Worm (Caenorhabditis elegans): Measurements from ENCODE around the gene spp-27.
A peak's percentile ranks its signal among the peaks of the same experiment; 100 is the strongest.

Gene spp-27

DNA sequence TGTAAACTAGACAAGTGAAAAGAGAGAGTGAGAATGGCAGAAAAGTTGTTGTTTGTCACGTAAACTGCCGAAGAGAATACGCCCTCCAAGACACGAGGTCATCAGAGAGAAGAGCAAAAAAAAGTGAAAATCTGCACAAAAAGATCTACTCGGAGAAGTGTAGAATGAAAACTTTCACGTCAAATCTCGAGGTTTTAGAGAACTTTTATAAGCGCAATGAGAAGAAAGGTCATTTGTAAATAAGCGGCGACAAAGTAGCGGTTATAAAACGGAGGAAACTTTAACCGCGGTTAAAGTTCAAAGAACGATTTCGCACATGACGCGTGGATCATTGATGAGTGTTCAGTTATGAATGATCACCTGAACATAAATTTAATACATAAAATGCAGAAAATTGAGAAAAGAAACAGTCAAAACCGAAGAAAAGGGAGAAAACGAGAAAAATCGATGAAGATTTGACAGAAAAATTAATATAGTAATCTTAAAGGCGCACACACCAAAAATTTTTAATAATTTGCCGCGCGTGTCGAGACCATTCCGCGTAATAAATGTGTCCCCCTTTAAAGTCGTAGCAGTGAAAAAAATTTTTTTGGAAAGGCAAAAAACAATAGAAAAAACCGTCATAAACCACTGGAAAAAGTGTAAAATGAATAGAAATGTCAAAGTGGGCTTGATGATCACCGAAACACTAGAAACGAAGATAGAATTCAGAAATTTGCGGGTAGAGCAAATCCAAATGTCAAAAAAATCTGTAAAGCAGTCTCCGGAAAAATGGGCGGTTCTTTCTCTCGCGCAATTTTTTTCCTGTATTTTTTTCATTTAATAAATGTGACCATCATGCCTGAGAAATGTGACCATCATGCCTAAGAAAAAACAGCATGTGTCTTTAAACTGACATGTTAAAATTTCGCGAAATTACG, 39.4 kb downstream of the spp-27 start (continued):
- no peak for TF ChIP-seq grh-1 (GFP tag; IDR thresholded peaks at IDR 0.05)
- no peak for TF ChIP-seq unc-86 (tag; optimal IDR thresholded peaks at IDR 0.05)
- TF ChIP-seq hpl-2 (GFP tag; optimal IDR thresholded peaks at IDR 0.05), result no peak
- peak in 1 of 2 experiments; percentile 80 for TF ChIP-seq mdl-1 (tag; optimal IDR thresholded peaks at IDR 0.05)
- no peak for TF ChIP-seq lin-15B (tag; optimal IDR thresholded peaks at IDR 0.05)
- TF ChIP-seq rnt-1 (tag; optimal IDR thresholded peaks at IDR 0.05), result peak; percentile 52
- TF ChIP-seq hlh-4 (tag; optimal IDR thresholded peaks at IDR 0.05), result no peak
- TF ChIP-seq pqm-1 (tag; optimal IDR thresholded peaks at IDR 0.05), result no peak
- peak; percentile 61 for TF ChIP-seq snu-23 (GFP tag; optimal IDR thresholded peaks at IDR 0.05)
- no peak for TF ChIP-seq zag-1 (tag; optimal IDR thresholded peaks at IDR 0.05)
- no peak for TF ChIP-seq ces-1 (GFP tag; optimal IDR thresholded peaks at IDR 0.05)
- TF ChIP-seq ama-1 (optimal IDR thresholded peaks at IDR 0.05), result peak; percentile 31
- TF ChIP-seq fkh-8 (tag; optimal IDR thresholded peaks at IDR 0.05), result no peak
- TF ChIP-seq snpc-4 (tag; optimal IDR thresholded peaks at IDR 0.05), result no peak
- no peak for TF ChIP-seq ceh-82 (tag; optimal IDR thresholded peaks at IDR 0.05)
- TF ChIP-seq unc-130 (tag; optimal IDR thresholded peaks at IDR 0.05), result peak; percentile 8
- peak; percentile 17 for TF ChIP-seq lin-13 (GFP tag; optimal IDR thresholded peaks at IDR 0.05)
- no peak for TF ChIP-seq ceh-88 (GFP tag; IDR thresholded peaks at IDR 0.05)
- TF ChIP-seq C16A3.4 (tag; optimal IDR thresholded peaks at IDR 0.05), result peak; percentile 26
- TF ChIP-seq zip-4 (GFP tag; optimal IDR thresholded peaks at IDR 0.05), result no peak
- TF ChIP-seq pax-3 (tag; optimal IDR thresholded peaks at IDR 0.05), result no peak
- peak; percentile 27 for TF ChIP-seq tbx-2 (tag; optimal IDR thresholded peaks at IDR 0.05)
- no peak for TF ChIP-seq skn-1 (tag; optimal IDR thresholded peaks at IDR 0.05)
- peak; percentile 51 for TF ChIP-seq ztf-4 (tag; optimal IDR thresholded peaks at IDR 0.05)
- TF ChIP-seq elt-3 (tag; optimal IDR thresholded peaks at IDR 0.05), result peak in 2 of 6 experiments; percentile 55 to 72
- peak; percentile 22 to 29 for TF ChIP-seq lin-35 (GFP tag; optimal IDR thresholded peaks at IDR 0.05)
- no peak for TF ChIP-seq aly-2 (tag; optimal IDR thresholded peaks at IDR 0.05)
- TF ChIP-seq vab-15 (tag; optimal IDR thresholded peaks at IDR 0.05), result no peak
- TF ChIP-seq lsy-2 (tag; optimal IDR thresholded peaks at IDR 0.05), result peak; percentile 8 to 33
- TF ChIP-seq irx-1 (tag; optimal IDR thresholded peaks at IDR 0.05), result peak; percentile 6
- TF ChIP-seq nhr-71 (tag; optimal IDR thresholded peaks at IDR 0.05), result peak; percentile 73
- TF ChIP-seq efl-1 (optimal IDR thresholded peaks at IDR 0.05), result no peak
- peak in 1 of 2 experiments; percentile 86 for TF ChIP-seq efl-1 (GFP tag; optimal IDR thresholded peaks at IDR 0.05 in 1 of 2)
- no peak for TF ChIP-seq nhr-28 (tag; optimal IDR thresholded peaks at IDR 0.05)
- TF ChIP-seq egl-27 (tag; optimal IDR thresholded peaks at IDR 0.05), result no peak
- TF ChIP-seq nhr-76 (tag; optimal IDR thresholded peaks at IDR 0.05), result no peak
- TF ChIP-seq unc-98 (GFP tag; IDR thresholded peaks at IDR 0.05), result no peak
- no peak for TF ChIP-seq hlh-17 (GFP tag; optimal IDR thresholded peaks at IDR 0.05; ENCODE audit: borderline replicate concordance)

DNA sequence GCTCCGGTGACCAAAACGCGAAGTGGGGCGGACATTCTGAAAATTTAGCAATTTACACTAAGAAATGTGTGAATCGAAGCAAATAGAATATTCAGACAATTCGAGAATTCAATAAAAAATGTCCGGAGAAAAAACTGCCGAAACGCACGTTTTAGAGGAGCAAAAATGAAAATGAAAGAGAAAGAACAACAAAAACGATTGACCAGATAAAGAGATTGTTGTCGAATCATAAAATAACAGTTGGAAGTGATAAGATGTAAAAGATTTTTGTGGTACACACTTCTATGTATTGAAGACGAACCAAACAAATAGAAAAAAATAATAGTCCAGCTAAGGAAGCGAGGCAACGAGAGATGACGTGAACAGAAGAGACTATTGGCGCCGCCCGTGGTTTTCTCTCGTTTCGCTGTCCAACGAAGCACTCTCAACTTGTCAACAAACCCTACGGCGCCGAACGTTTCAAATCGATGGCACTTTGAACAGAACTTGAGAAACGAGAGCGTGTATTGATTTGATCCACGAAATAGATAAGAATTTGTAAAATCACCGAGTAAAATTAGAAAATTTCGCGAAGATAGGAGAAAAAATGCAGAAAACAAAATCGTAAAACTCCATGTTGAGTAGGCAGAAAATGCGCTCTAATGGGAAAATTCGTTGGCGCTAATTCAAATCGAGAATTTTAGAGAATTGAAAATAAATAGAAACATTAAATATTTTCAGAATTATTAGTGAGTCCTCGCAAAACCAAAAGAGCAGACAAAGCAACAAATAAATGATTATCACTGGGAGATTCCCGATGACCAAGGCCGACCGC, 40.2 kb downstream of the spp-27 start, which contains the start of gene mdh-1:
Gene mdh-1, minus strand, starts transcription at position 36 of the 814 bp plus-strand sequence.
- TF ChIP-seq ztf-4 (tag; optimal IDR thresholded peaks at IDR 0.05), result no peak
- peak; percentile 58 for TF ChIP-seq lin-14 (GFP tag; optimal IDR thresholded peaks at IDR 0.05)
- TF ChIP-seq efl-1 (optimal IDR thresholded peaks at IDR 0.05), result peak in 1 of 2 experiments; percentile 75
- TF ChIP-seq efl-1 (GFP tag; optimal IDR thresholded peaks at IDR 0.05 in 1 of 2), result peak; percentile 72 to 96
- no peak for TF ChIP-seq sox-4 (tag; optimal IDR thresholded peaks at IDR 0.05)
- no peak for TF ChIP-seq ceh-8 (GFP tag; optimal IDR thresholded peaks at IDR 0.05)
- peak; percentile 29 for TF ChIP-seq elt-2 (tag; optimal IDR thresholded peaks at IDR 0.05)
- peak; percentile 33 for TF ChIP-seq fkh-8 (tag; optimal IDR thresholded peaks at IDR 0.05)
- TF ChIP-seq C34B4.2 (tag; optimal IDR thresholded peaks at IDR 0.05), result no peak
- peak; percentile 30 for TF ChIP-seq nhr-85 (tag)
- TF ChIP-seq elt-3 (tag; optimal IDR thresholded peaks at IDR 0.05), result peak in 1 of 6 experiments; percentile 40
- peak; percentile 13 for TF ChIP-seq nhr-47 (tag; optimal IDR thresholded peaks at IDR 0.05)
- TF ChIP-seq lin-35 (GFP tag; optimal IDR thresholded peaks at IDR 0.05), result peak; percentile 30 to 71
- peak; percentile 7 for TF ChIP-seq mep-1 (tag; optimal IDR thresholded peaks at IDR 0.05)
- TF ChIP-seq sup-37 (GFP tag; optimal IDR thresholded peaks at IDR 0.05), result no peak
- TF ChIP-seq pax-3 (tag; optimal IDR thresholded peaks at IDR 0.05), result peak; percentile 11
- no peak for TF ChIP-seq F16B12.6 (tag; optimal IDR thresholded peaks at IDR 0.05)
- TF ChIP-seq C04F5.9 (tag; optimal IDR thresholded peaks at IDR 0.05), result no peak
- no peak for TF ChIP-seq rnt-1 (tag; optimal IDR thresholded peaks at IDR 0.05)
- peak; percentile 62 for TF ChIP-seq blmp-1 (tag; optimal IDR thresholded peaks at IDR 0.05)

Data from whole organism, L1 larva.